Worm (Caenorhabditis elegans) whole organism, L4/young adult: ENCODE results near the gene srbc-56.
"Not testable (repeated sequence)": the region's sequence is repeated elsewhere in the genome, so short reads cannot be mapped to it uniquely, and the experiment has no call there.

Source experiments
- W03F9.2 ChIP-seq: fragments of 150-350 bp; optimal IDR thresholded peaks from 2 replicates; lab custom pipeline; 2014; ENCODE audit warnings: missing biosample characterization, missing genetic modification characterization
- dao-5 ChIP-seq: sonication (generic microtip); optimal IDR thresholded peaks from 2 replicates; lab custom pipeline; 2016; ENCODE audit warnings: missing genotype, missing genetic modification characterization, moderate library complexity, missing compliant biosample characterization
- him-1 ChIP-seq: sonication (generic microtip); optimal IDR thresholded peaks from 2 replicates; lab custom pipeline; 2016; ENCODE audit warnings: missing genotype, missing genetic modification reagents, missing genetic modification characterization, missing compliant biosample characterization

Gene srbc-56

DNA sequence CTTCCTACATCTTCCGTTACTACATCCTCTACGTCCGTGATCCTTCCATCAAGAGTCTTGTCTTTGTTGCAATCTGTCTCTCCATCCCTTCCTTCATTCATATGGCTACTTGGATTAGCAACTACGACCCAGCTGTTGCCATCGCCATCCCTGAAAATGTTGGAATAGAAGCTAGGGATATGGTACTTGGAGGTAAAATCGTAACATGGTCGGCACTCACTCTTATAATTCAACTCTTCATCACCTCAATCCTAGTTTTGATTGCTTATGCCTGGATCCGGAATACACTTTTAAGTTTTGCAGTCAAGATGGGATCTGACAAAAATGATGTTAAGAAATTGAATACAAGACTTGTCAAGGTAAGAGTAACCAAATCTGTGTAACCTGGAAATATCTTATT lies 27.7 kb downstream of the srbc-56 start, which contains the start of gene T26E4.18:
T26E4.18 (minus strand) TSS at position 101 of the 400 bp plus-strand sequence.
- TF ChIP-seq W03F9.2, dao-5, him-1: not testable (repeated sequence)

DNA sequence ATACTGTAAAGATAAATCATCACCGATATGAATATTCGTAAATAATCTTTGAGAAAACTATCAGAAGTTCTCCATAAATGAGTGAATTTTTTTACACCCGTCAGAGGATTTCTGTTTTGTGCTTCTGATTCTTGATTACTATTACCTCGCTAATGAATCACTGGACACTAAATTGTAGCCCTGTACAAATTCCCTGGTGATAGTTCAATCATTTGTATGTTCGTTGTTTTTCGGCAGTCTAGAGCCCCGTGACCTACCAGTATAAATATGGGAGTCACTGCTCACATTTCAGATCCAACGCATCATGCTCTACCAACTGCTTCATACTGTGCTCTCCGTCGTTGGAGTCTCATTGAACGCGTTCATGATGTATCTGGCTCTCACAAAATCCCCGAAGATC lies 28.4 kb downstream of the srbc-56 start, which contains the start of gene srd-27:
srd-27 (plus strand) TSS at position 301 of the 400 bp plus-strand sequence.
- TF ChIP-seq him-1, W03F9.2, dao-5: not testable (repeated sequence)

DNA sequence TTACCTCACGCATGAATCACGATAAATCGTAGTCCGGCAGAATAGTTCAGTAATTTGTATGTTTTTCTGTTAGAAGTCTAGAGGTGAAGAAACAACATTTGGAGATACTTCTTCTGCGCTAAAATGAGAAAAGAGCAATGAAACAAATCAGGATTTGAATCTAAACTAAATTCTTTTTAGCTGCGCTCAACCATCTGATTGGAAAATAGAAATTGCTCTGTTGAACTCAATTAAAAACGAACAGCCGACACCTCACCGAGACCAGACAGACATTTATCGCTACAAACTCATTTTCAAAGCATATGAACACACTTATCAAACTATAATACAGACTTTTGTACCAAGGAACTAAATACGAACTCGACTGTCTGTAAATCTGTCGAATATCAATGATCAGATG lies 28.9 kb downstream of the srbc-56 start, which contains the start of gene T26E4.9:
T26E4.9 (minus strand) TSS at position 101 of the 400 bp plus-strand sequence.
- not testable (repeated sequence) for TF ChIP-seq W03F9.2, him-1, dao-5

DNA sequence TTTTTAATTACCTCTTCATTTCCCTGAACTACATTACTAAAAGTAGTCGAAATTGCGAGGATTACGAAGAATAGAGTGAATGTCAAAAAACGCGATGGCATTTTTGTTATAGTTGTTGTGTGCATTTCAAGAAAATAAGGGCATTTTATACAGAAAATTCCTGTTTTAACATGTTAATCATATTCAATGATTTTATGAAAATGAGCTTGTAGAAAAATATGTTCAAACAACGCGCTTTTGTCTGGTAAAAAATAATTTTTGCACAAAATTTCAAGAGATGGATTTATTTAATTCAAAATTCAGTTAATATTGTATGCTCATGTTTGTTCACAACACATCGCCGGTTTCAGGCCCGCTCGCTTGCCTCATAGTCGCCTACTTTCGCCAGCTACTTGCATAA lies 33.4 kb downstream of the srbc-56 start, which contains the start of gene T26E4.10:
T26E4.10 (minus strand) TSS at position 101 of the 400 bp plus-strand sequence.
- no peak for TF ChIP-seq dao-5
- no peak for TF ChIP-seq W03F9.2
- TF ChIP-seq him-1, result no peak

DNA sequence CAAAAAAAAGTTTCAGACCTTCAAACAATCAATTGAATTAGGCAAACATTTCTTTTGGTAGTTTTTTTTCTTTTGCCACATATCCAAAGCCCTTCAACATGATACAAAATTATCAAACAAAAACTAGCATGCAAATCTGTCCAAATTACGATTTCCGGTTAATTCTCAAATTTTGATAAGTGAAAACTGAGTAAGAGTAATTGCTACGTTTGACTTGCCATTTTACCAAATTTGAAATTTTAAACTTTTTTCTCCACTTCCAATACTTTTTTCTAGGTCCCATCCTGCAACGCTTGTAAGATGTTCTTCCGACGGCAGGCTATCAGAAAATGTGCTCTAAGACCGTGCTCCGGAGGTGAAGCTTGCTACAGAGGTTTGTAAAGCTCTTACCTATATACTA lies 35.4 kb downstream of the srbc-56 start, which contains the start of gene nhr-223:
nhr-223 (plus strand) TSS at position 301 of the 400 bp plus-strand sequence.
- TF ChIP-seq W03F9.2, result no peak
- no peak for TF ChIP-seq him-1
- TF ChIP-seq dao-5, result no peak

DNA sequence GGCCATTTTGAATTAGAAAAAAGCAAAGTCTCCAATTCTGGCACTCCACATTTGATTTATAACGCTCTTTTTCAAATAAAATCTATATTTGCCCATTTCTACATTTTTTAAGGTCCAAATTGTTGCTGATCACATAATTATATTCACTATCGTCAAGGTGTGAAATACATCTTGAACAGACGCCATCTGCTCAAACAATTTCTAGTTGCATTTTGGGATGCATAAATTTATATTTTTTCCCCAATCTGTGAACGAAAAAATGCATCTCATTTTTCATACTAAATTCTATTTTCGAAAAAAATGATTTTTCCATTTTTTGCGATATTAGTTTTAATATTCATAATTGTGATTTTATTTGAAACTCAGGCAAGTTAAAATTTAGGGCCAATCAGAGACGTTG lies 38.2 kb downstream of the srbc-56 start, which contains the start of gene T26E4.7:
T26E4.7 (plus strand) TSS at position 301 of the 400 bp plus-strand sequence.
- TF ChIP-seq W03F9.2, result no peak
- TF ChIP-seq dao-5, result no peak
- no peak for TF ChIP-seq him-1

DNA sequence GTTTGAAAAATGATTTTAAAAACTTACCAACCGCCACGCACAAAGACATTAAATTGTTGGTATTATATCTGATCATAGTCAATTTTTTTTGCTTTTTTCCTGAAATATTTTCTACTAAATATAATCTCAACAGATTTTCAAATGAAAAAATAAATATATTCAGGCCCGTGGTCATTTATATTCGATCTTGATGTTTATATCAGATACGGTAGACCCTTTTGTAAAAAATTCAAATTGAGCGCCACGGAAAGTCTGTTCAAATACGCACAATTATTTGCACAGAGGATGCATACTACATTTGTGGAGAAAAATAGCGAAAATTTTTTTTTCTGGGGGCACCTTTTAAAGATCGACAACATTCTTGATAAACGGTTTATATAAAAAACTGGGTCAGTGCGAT lies 39.1 kb downstream of the srbc-56 start, which contains the start of gene T26E4.4:
T26E4.4 (minus strand) TSS at position 101 of the 400 bp plus-strand sequence.
- TF ChIP-seq W03F9.2 (no peak), him-1 (no peak), dao-5 (no peak)

DNA sequence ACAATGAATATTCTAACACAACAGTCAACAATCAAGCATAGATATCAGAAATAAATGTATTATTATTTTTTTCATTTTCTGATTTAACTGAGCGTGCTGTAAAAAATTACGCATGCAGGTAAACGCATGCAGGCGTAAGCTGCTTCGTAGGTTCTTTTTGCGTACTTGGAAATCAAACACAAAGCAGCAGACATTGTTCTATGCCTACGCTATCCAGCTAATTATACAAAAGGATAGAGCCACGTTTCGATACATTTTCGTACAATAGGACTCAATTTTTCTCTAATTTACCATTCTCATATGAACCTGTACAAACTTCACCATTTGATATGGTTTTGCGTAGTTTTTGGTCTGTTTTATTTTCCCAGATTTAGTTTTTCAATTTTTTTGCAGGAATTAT lies 49.0 kb downstream of the srbc-56 start, which contains the start of gene T26E4.3:
T26E4.3 (plus strand) TSS at position 301 of the 400 bp plus-strand sequence.
- no peak for TF ChIP-seq W03F9.2
- TF ChIP-seq dao-5, result no peak

DNA sequence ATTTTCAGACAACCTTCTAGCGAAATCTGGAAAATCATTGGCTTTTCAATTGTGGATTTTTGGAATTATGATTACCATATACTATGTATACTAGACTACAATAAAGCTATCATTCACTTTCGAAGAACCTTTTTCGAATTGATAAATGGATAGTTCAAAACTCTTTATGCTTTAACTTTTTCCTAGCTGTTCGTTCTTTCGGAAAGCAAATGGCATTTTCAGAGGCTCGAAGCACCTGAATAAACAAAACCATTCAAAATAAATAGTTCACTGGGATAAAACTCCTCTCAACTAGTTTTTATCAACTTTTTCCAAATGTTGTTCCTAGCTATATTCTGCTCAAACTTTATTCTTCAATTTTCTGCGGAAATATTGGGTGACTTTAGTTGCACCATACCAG lies 50.4 kb downstream of the srbc-56 start, which contains the start of gene T26E4.2:
T26E4.2 (plus strand) TSS at position 301 of the 400 bp plus-strand sequence.
- TF ChIP-seq dao-5 (no peak), him-1 (no peak), W03F9.2 (no peak)
